Worm (Caenorhabditis elegans) whole organism, midembryonic: ENCODE data around the gene C27D6.15.

Experiments used
- T22C8.4 ChIP-seq: fragments of 200-800 bp; sonication (Bioruptor generic); IDR thresholded peaks from 2 replicates; pipeline ENCODE4 v1.3.6; 2022; ENCODE audit warnings: missing genetic modification characterization, missing compliant biosample characterization
- klf-2 ChIP-seq: fragments of 200-800 bp; sonication (Bioruptor generic); conservative IDR thresholded peaks from 2 replicates; pipeline ENCODE4 v1.3.6; 2022; ENCODE audit warnings: missing genetic modification reagents, missing genetic modification characterization, missing compliant biosample characterization
- med-1 ChIP-seq: sonication (generic microtip); optimal IDR thresholded peaks from 2 replicates; lab custom pipeline; 2017; ENCODE audit warnings: missing genetic modification characterization, mild to moderate bottlenecking, missing compliant biosample characterization, antibody characterized with exemption, missing genetic modification reagents; ENCODE audit not compliant: insufficient read depth
- tab-1 ChIP-seq: fragments of 200-800 bp; sonication (Bioruptor generic); IDR thresholded peaks from 2 replicates; pipeline ENCODE4 v1.3.6; 2022; ENCODE audit warnings: missing genetic modification characterization, missing compliant biosample characterization
- ztf-23 ChIP-seq: fragments of 200-800 bp; sonication (Bioruptor generic); IDR thresholded peaks from 2 replicates; pipeline ENCODE4 v1.3.6; 2022; ENCODE audit warnings: missing genetic modification reagents, missing genetic modification characterization, missing compliant biosample characterization
- ztf-29 ChIP-seq: fragments of 200-800 bp; sonication (Bioruptor generic); IDR thresholded peaks from 2 replicates; pipeline ENCODE4 v1.3.6; 2022; ENCODE audit warnings: missing genetic modification reagents, missing genetic modification characterization, missing compliant biosample characterization

- TF ChIP-seq ztf-23 (GFP tag; lab: Robert Waterston, UW), result no peak
- no peak for TF ChIP-seq tab-1
- TF ChIP-seq T22C8.4 (GFP tag; lab: Robert Waterston, UW), result no peak
- TF ChIP-seq ztf-29 (GFP tag; lab: Robert Waterston, UW), result no peak
- TF ChIP-seq klf-2 (GFP tag; lab: Robert Waterston, UW), result no peak
- no peak for TF ChIP-seq med-1
Observed at ce11 chrII:5200987-5201582, 29.4 kb downstream of the C27D6.15 start.
